Fruit fly (Drosophila melanogaster) whole organism, wandering third instar larva: Measurements from ENCODE around the gene Qsox2.

Experiments used
- Abd-B ChIP-seq: fragments of >200 bp; optimal IDR thresholded peaks from 2 replicates; lab custom pipeline; 2017; ENCODE audit warnings: missing biosample characterization, missing genetic modification characterization
- CG32264 ChIP-seq: fragments of 200-800 bp; sonication (Bioruptor generic); optimal IDR thresholded peaks from 2 replicates; lab custom pipeline; 2016; ENCODE audit warnings: missing biosample characterization, missing genetic modification characterization
- CG9705 ChIP-seq: fragments of 200-800 bp; sonication (Bioruptor generic); optimal IDR thresholded peaks from 2 replicates; lab custom pipeline; 2018; ENCODE audit warnings: missing biosample characterization, mild to moderate bottlenecking, missing genetic modification characterization
- CrebA ChIP-seq: fragments of 200-800 bp; sonication (Bioruptor generic); optimal IDR thresholded peaks from 2 replicates; lab custom pipeline; 2016; ENCODE audit warnings: missing biosample characterization, mild to moderate bottlenecking, missing genetic modification characterization, borderline replicate concordance
- Dfd ChIP-seq: fragments of >200 bp; optimal IDR thresholded peaks from 2 replicates; lab custom pipeline; 2017; ENCODE audit warnings: missing biosample characterization, missing genetic modification characterization
- Dif ChIP-seq: fragments of 200-275, 200-300 bp; sonication (Bioruptor generic); optimal IDR thresholded peaks from 2 replicates; lab custom pipeline; 2018; ENCODE audit warnings: missing biosample characterization, missing genetic modification characterization; ENCODE audit not compliant: partially characterized antibody
- GATAd ChIP-seq: sonication (Bioruptor generic); optimal IDR thresholded peaks from 2 replicates; lab custom pipeline; 2016; ENCODE audit warnings: missing biosample characterization, missing genetic modification characterization
- HLH106 ChIP-seq: fragments of 200-800 bp; optimal IDR thresholded peaks from 3 replicates; lab custom pipeline; 2019; ENCODE audit warnings: missing biosample characterization, mild to moderate bottlenecking, missing genetic modification characterization, moderate library complexity
- Hnf4 ChIP-seq: fragments of 200-800 bp; sonication (Bioruptor generic); optimal IDR thresholded peaks from 2 replicates; lab custom pipeline; 2016; ENCODE audit warnings: missing biosample characterization, mild to moderate bottlenecking, missing genetic modification characterization
- Hr78 ChIP-seq: fragments of >200 bp; optimal IDR thresholded peaks from 2 replicates; lab custom pipeline; 2017; ENCODE audit warnings: missing biosample characterization, missing genetic modification characterization
- Hr83 ChIP-seq: fragments of 200-300 bp; sonication (Bioruptor generic); optimal IDR thresholded peaks from 2 replicates; lab custom pipeline; 2016; ENCODE audit warnings: missing biosample characterization, mild to moderate bottlenecking, missing genetic modification characterization, moderate library complexity; ENCODE audit not compliant: poor library complexity, severe bottlenecking
- Jra ChIP-seq: sonication (Bioruptor generic); optimal IDR thresholded peaks from 2 replicates; lab custom pipeline; 2016; ENCODE audit warnings: missing biosample characterization, missing genetic modification characterization
- Mio ChIP-seq: sonication (Bioruptor generic); optimal IDR thresholded peaks from 2 replicates; lab custom pipeline; 2016; ENCODE audit warnings: missing biosample characterization, missing genetic modification characterization
- Myc ChIP-seq: fragments of >200 bp; optimal IDR thresholded peaks from 2 replicates; lab custom pipeline; 2017
- N ChIP-seq: fragments of >200 bp; optimal IDR thresholded peaks from 2 replicates; lab custom pipeline; 2018; ENCODE audit warnings: missing biosample characterization, missing external identifiers, missing genetic modification characterization
- OdsH ChIP-seq: fragments of 200-800 bp; sonication (Bioruptor generic); optimal IDR thresholded peaks from 2 replicates; lab custom pipeline; 2016; ENCODE audit warnings: missing biosample characterization, mild to moderate bottlenecking, missing genetic modification characterization
- Rel ChIP-seq, 2 experiments: fragments of 200-800 bp; sonication (Bioruptor generic) in 1 of 2; optimal IDR thresholded peaks; 2 replicates in 1 of 2; 3 replicates in 1 of 2; lab custom pipeline; 2016 to 2019; ENCODE audit warnings: mild to moderate bottlenecking in 2 of 2, missing biosample characterization in 2 of 2, missing genetic modification characterization in 2 of 2, moderate library complexity in 1 of 2
- Sp1 ChIP-seq: fragments of 200-800 bp; sonication (Bioruptor generic); optimal IDR thresholded peaks from 3 replicates; lab custom pipeline; 2019; ENCODE audit warnings: missing biosample characterization, mild to moderate bottlenecking, missing genetic modification characterization, moderate library complexity
- Vsx2 ChIP-seq: fragments of 200-300, 225-300 bp; sonication (Bioruptor generic); optimal IDR thresholded peaks from 2 replicates; lab custom pipeline; 2018; ENCODE audit warnings: missing biosample characterization, missing genetic modification characterization; ENCODE audit not compliant: partially characterized antibody
- br ChIP-seq: fragments of 200-800 bp; sonication (Bioruptor generic); optimal IDR thresholded peaks from 2 replicates; lab custom pipeline; 2016; ENCODE audit warnings: missing biosample characterization, missing genetic modification characterization
- brk ChIP-seq: fragments of 200-800 bp; sonication (Bioruptor generic); optimal IDR thresholded peaks from 2 replicates; lab custom pipeline; 2016; ENCODE audit warnings: missing biosample characterization, mild to moderate bottlenecking, missing genetic modification characterization
- dl ChIP-seq, 2 experiments: fragments of 175-275, 200-275 bp in 1 of 2; fragments of 200-275 bp in 1 of 2; sonication (Bioruptor generic); optimal IDR thresholded peaks; lab custom pipeline; 2018; ENCODE audit warnings: mild to moderate bottlenecking in 2 of 2, missing biosample characterization in 2 of 2, missing genetic modification characterization in 2 of 2, moderate library complexity in 2 of 2; ENCODE audit not compliant: partially characterized antibody in 2 of 2, insufficient read depth in 1 of 2
- dmrt93B ChIP-seq: fragments of 200-800 bp; sonication (Bioruptor generic); optimal IDR thresholded peaks from 2 replicates; lab custom pipeline; 2018; ENCODE audit warnings: missing biosample characterization, mild to moderate bottlenecking, missing genetic modification characterization
- dsf ChIP-seq: sonication (Bioruptor generic); optimal IDR thresholded peaks from 2 replicates; lab custom pipeline; 2016; ENCODE audit warnings: missing biosample characterization, missing genetic modification characterization, borderline replicate concordance
- ey ChIP-seq: fragments of 200-800 bp; sonication (Bioruptor generic); optimal IDR thresholded peaks from 2 replicates; lab custom pipeline; 2016; ENCODE audit warnings: missing biosample characterization, missing genetic modification characterization
- foxo ChIP-seq, 2 experiments: fragments of 200-800 bp; sonication (Bioruptor generic); optimal IDR thresholded peaks; 2 replicates in 1 of 2; 3 replicates in 1 of 2; lab custom pipeline; 2016 to 2017; ENCODE audit warnings: missing biosample characterization in 2 of 2, missing genetic modification characterization in 2 of 2
- fru ChIP-seq: fragments of 200-800 bp; sonication (Bioruptor generic); optimal IDR thresholded peaks from 3 replicates; lab custom pipeline; 2016; ENCODE audit warnings: missing biosample characterization, mild to moderate bottlenecking, missing genetic modification characterization
- h ChIP-seq: fragments of 200-800 bp; sonication (Bioruptor generic); optimal IDR thresholded peaks from 3 replicates; lab custom pipeline; 2016; ENCODE audit warnings: missing biosample characterization, mild to moderate bottlenecking, missing genetic modification characterization
- jim ChIP-seq: fragments of 175-275, 200-325 bp; sonication (Bioruptor generic); optimal IDR thresholded peaks from 2 replicates; lab custom pipeline; 2016; ENCODE audit warnings: missing biosample characterization, mild to moderate bottlenecking, missing genetic modification characterization
- lola ChIP-seq: fragments of >200 bp; optimal IDR thresholded peaks from 2 replicates; lab custom pipeline; 2017; ENCODE audit warnings: missing biosample characterization, missing genetic modification characterization
- pan ChIP-seq: fragments of >200 bp; optimal IDR thresholded peaks from 2 replicates; lab custom pipeline; 2017
- psq ChIP-seq: fragments of 200-800 bp; sonication (Bioruptor generic); optimal IDR thresholded peaks from 3 replicates; lab custom pipeline; 2017; ENCODE audit warnings: missing biosample characterization, mild to moderate bottlenecking, missing genetic modification characterization, moderate library complexity
- rgr ChIP-seq: fragments of 200-800 bp; sonication (Bioruptor generic); optimal IDR thresholded peaks from 3 replicates; lab custom pipeline; 2016; ENCODE audit warnings: missing biosample characterization, mild to moderate bottlenecking, missing genetic modification characterization
- sage ChIP-seq: fragments of 200-800 bp; sonication (Bioruptor generic); optimal IDR thresholded peaks from 2 replicates; lab custom pipeline; 2016; ENCODE audit warnings: missing biosample characterization, mild to moderate bottlenecking, missing genetic modification characterization
- sv ChIP-seq: fragments of 200-800 bp; sonication (Bioruptor generic); optimal IDR thresholded peaks from 3 replicates; lab custom pipeline; 2016; ENCODE audit warnings: missing biosample characterization, missing genetic modification characterization
- tai ChIP-seq: sonication (Bioruptor generic); optimal IDR thresholded peaks from 2 replicates; lab custom pipeline; 2016; ENCODE audit warnings: missing biosample characterization, missing genetic modification characterization
- usp ChIP-seq: fragments of >200 bp; optimal IDR thresholded peaks from 2 replicates; lab custom pipeline; 2017; ENCODE audit warnings: missing biosample characterization, missing genetic modification characterization
- woc ChIP-seq: sonication (Bioruptor generic); optimal IDR thresholded peaks from 2 replicates; lab custom pipeline; 2016; ENCODE audit warnings: missing biosample characterization, mild to moderate bottlenecking, missing genetic modification characterization

Gene Qsox2

DNA sequence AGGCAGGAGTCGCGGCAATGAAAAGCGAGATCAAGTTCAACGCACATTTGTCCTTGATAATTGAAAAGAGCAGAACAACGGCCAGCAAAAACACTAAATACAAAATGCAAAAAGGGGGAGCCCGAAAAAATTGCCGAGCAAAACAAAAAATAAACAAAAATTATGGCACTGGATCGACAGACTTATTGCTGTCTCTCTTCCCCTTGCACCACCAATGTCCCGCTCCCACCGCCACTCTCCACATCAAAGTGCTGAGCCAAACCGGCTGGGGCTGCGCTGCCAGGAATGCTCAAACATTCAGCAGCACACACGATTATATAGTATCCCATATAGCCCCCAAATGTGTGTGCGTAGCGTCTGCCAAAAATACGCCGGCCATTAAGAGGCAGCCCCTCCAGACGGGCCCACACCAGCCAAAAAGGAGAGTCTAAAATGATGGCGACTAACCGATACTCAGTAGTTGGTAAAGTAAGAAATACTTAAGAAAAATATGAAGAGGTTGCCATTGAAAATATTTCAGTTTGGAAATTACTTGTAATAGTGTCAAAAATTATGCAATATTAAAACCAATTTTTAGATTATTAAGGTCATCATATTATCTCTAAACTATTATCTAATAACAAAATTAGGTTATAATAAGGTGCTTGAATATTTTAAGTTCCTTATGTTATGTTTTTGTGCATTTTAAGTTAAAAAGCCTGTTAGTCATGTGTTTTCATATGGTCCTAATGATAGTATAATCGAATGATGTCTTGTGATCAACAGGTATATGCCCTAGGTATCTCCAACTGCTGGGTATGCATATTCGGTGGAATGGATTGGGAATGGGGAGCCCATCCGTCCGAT lies 8.0 kb downstream of the Qsox2 start (continued):
- no peak for TF ChIP-seq Mio (GFP tag; lab: Kevin White, UChicago)
- TF ChIP-seq, all 38 proteins: peak for 21

DNA sequence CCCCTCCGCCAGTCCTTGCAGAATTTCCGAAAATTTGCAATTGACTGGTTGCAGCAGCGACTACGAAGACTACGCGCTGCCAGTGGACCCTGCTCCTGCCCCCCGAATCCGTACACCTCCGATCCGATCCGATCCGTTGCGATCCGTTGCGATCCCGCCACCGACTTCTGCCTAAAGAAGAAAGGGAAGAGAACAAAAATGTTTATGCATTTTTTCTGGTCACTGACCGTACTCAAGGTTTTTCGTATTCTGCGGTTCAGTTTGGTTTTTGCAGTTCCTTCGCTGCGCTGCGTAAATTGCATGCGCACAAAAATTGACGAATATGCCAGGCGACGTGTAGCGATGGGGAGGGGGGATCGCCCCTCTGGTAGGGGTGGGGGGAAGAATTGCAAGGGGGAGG lies 8.7 kb downstream of the Qsox2 start:
- TF ChIP-seq dl (GFP tag; optimal IDR thresholded peaks at IDR 0.05; lab: Kevin White, UChicago; ENCODE audit: insufficient read depth in 1 of 2, partially characterized antibody in 2 of 2), result no peak
- TF ChIP-seq Rel (GFP tag; optimal IDR thresholded peaks at IDR 0.05; lab: Kevin White, UChicago), result no peak
- TF ChIP-seq Rel (tag; optimal IDR thresholded peaks at IDR 0.05; lab: Kevin White, UChicago), result peak; percentile 28

DNA sequence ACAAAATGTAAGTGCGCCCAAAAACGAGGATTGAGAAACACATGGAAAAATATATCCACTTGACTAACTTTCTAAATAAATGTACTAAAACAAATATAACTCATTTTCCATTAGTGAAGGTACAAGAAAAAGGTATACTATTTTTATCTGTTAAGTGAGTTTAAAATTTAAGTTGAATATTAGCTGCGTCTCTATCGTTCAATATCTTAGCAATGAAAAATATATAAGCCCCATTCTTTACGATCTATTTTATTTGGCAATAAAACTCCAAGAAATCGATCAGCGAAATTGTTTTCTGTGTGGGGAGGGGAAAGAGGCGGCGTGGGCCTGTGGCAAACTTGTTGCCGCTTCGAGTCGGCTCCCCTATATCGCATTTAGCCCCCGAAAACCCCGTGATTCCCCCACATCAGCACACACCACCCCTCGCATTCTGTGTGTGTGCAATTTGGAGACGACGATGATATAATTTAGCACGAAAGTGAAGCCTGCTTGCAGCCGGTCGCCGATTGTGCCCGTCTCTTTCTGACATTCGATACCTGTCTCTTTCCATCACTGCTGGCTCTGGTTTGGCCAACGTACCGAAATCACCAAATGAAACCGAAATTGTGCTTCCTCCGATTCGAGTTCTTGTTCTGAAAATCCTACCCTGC lies 9.3 kb downstream of the Qsox2 start:
- TF ChIP-seq OdsH (GFP tag; lab: Kevin White, UChicago) (peak; percentile 68), ey (GFP tag; lab: Kevin White, UChicago) (peak; percentile 71), Rel (GFP tag; optimal IDR thresholded peaks at IDR 0.05; lab: Kevin White, UChicago) (no peak), Rel (tag; optimal IDR thresholded peaks at IDR 0.05; lab: Kevin White, UChicago) (peak; percentile 88), pan (lab: Kevin White, UChicago) (no peak), psq (GFP tag; lab: Kevin White, UChicago) (peak; percentile 43), br (peak; percentile 27), GATAd (no peak), woc (GFP tag; lab: Kevin White, UChicago) (no peak), brk (GFP tag; lab: Kevin White, UChicago) (no peak), Sp1 (GFP tag; lab: Kevin White, UChicago) (peak; percentile 58), lola (no peak), CrebA (GFP tag; lab: Kevin White, UChicago) (no peak), Hnf4 (GFP tag; lab: Kevin White, UChicago) (peak; percentile 28), Myc (lab: Kevin White, UChicago) (no peak), fru (peak; percentile 58), Abd-B (GFP tag; lab: Kevin White, UChicago) (no peak), dl (GFP tag; optimal IDR thresholded peaks at IDR 0.05; lab: Kevin White, UChicago; ENCODE audit: insufficient read depth in 1 of 2, partially characterized antibody in 2 of 2) (no peak), sage (no peak), dsf (no peak), CG32264 (no peak), Jra (GFP tag; lab: Kevin White, UChicago) (no peak), Dfd (GFP tag; lab: Kevin White, UChicago) (no peak), tai (GFP tag; lab: Kevin White, UChicago) (no peak), Hr83 (GFP tag; lab: Kevin White, UChicago) (no peak), foxo (GFP tag; optimal IDR thresholded peaks at IDR 0.05; lab: Kevin White, UChicago) (peak in 1 of 2 experiments; percentile 53), usp (no peak), jim (no peak), Vsx2 (no peak), N (GFP tag; lab: Kevin White, UChicago) (no peak), dmrt93B (GFP tag; lab: Kevin White, UChicago) (peak; percentile 26), Dif (GFP tag; lab: Kevin White, UChicago) (no peak), HLH106 (peak; percentile 67), Mio (GFP tag; lab: Kevin White, UChicago) (no peak), h (GFP tag; lab: Kevin White, UChicago) (peak; percentile 67), CG9705 (peak; percentile 25), rgr (peak; percentile 49), Hr78 (GFP tag; lab: Kevin White, UChicago) (no peak), sv (GFP tag; lab: Kevin White, UChicago) (no peak)
